Fruit fly (Drosophila melanogaster) whole organism, embryonic: ENCODE results near the gene baf.
A peak's percentile ranks its signal among the peaks of the same experiment; 100 is the strongest.

ENCODE experiments used
- Atf6 ChIP-seq: fragments of 200-800 bp; sonication (Bioruptor generic); IDR thresholded peaks from 2 replicates; pipeline ENCODE4 v1.3.6; 2022; ENCODE audit warnings: missing biosample characterization, missing genetic modification characterization
- CG10321 ChIP-seq: fragments of 200-800 bp; sonication (Bioruptor generic); IDR thresholded peaks from 2 replicates; pipeline ENCODE4 v1.3.6; 2022; ENCODE audit warnings: missing biosample characterization, missing genetic modification characterization
- CG10565 ChIP-seq: fragments of 200-800 bp; sonication (Bioruptor generic); optimal IDR thresholded peaks from 3 replicates; lab custom pipeline; 2016; ENCODE audit warnings: missing biosample characterization, mild to moderate bottlenecking, missing genetic modification characterization
- CG12236 ChIP-seq: fragments of 200-800 bp; sonication (Bioruptor generic); optimal IDR thresholded peaks from 2 replicates; lab custom pipeline; 2016; ENCODE audit warnings: missing biosample characterization, missing genetic modification characterization
- CG15601 ChIP-seq: fragments of 200-800 bp; sonication (Bioruptor generic); optimal IDR thresholded peaks from 3 replicates; lab custom pipeline; 2019; ENCODE audit warnings: missing biosample characterization, mild to moderate bottlenecking, missing genetic modification characterization, moderate library complexity
- CG17186 ChIP-seq: fragments of 200-800 bp; sonication (Bioruptor generic); optimal IDR thresholded peaks from 3 replicates; lab custom pipeline; 2017; ENCODE audit warnings: missing biosample characterization, missing genetic modification reagents, missing genetic modification characterization
- CG17385 ChIP-seq: fragments of 200-800 bp; sonication (Bioruptor generic); optimal IDR thresholded peaks from 3 replicates; lab custom pipeline; 2018; ENCODE audit warnings: missing biosample characterization, mild to moderate bottlenecking, missing genetic modification characterization
- CG17612 ChIP-seq: fragments of 200-800 bp; sonication (Bioruptor generic); IDR thresholded peaks from 2 replicates; pipeline ENCODE4 v1.3.6; 2022; ENCODE audit warnings: missing biosample characterization, missing genetic modification characterization
- CG17912 ChIP-seq: fragments of 200-800 bp; sonication (Bioruptor generic); optimal IDR thresholded peaks from 2 replicates; lab custom pipeline; 2018; ENCODE audit warnings: missing biosample characterization, mild to moderate bottlenecking, missing genetic modification characterization
- CG18262 ChIP-seq: fragments of 200-800 bp; optimal IDR thresholded peaks from 3 replicates; lab custom pipeline; 2019; ENCODE audit warnings: missing biosample characterization, mild to moderate bottlenecking, missing genetic modification characterization, moderate library complexity
- CG2116 ChIP-seq: fragments of 200-800 bp; sonication (Bioruptor generic); optimal IDR thresholded peaks from 3 replicates; lab custom pipeline; 2018; ENCODE audit warnings: missing biosample characterization, mild to moderate bottlenecking, missing genetic modification characterization
- CG30403 ChIP-seq: fragments of 200-800 bp; sonication (Bioruptor generic); optimal IDR thresholded peaks from 3 replicates; lab custom pipeline; 2016; ENCODE audit warnings: missing biosample characterization, missing genetic modification characterization
- CG33557 ChIP-seq: fragments of 200-800 bp; sonication (Bioruptor generic); optimal IDR thresholded peaks from 2 replicates; lab custom pipeline; 2019; ENCODE audit warnings: missing biosample characterization, mild to moderate bottlenecking, missing genetic modification characterization, moderate library complexity
- CG42726 ChIP-seq: fragments of 200-800 bp; sonication (Bioruptor generic); IDR thresholded peaks from 2 replicates; pipeline ENCODE4 v1.3.6; 2022; ENCODE audit warnings: missing biosample characterization, missing genetic modification characterization; ENCODE audit not compliant: partially characterized antibody
- CG4404 ChIP-seq: fragments of 200-800 bp; sonication (Bioruptor generic); IDR thresholded peaks from 2 replicates; pipeline ENCODE4 v1.3.6; 2022; ENCODE audit warnings: missing biosample characterization, missing genetic modification characterization
- CG5180 ChIP-seq: fragments of 200-800 bp; sonication (Bioruptor generic); optimal IDR thresholded peaks from 3 replicates; lab custom pipeline; 2017; ENCODE audit warnings: missing biosample characterization, missing genetic modification characterization, mild to moderate bottlenecking, moderate library complexity, missing genetic modification reagents
- CG8944 ChIP-seq: fragments of 200-800 bp; sonication (Bioruptor generic); optimal IDR thresholded peaks from 3 replicates; lab custom pipeline; 2016; ENCODE audit warnings: missing biosample characterization, missing genetic modification characterization
- D19A ChIP-seq: fragments of 200-800 bp; optimal IDR thresholded peaks from 3 replicates; lab custom pipeline; 2019; ENCODE audit warnings: missing biosample characterization, mild to moderate bottlenecking, missing genetic modification characterization, moderate library complexity
- Dek ChIP-seq: fragments of 200-800 bp; sonication (Bioruptor generic); optimal IDR thresholded peaks from 3 replicates; lab custom pipeline; 2019; ENCODE audit warnings: missing biosample characterization, mild to moderate bottlenecking, missing genetic modification characterization, moderate library complexity
- Dll ChIP-seq: fragments of 200-800 bp; sonication (Bioruptor generic); IDR thresholded peaks from 4 replicates; pipeline ENCODE4 v1.3.6; 2022; ENCODE audit warnings: missing biosample characterization, missing genetic modification characterization; ENCODE audit not compliant: partially characterized antibody
- Eip74EF ChIP-seq, 2 experiments: fragments of 200-800 bp in 1 of 2; fragments of >200 bp in 1 of 2; sonication (Bioruptor generic) in 1 of 2; optimal IDR thresholded peaks; 2 replicates each; lab custom pipeline; 2017 to 2019; ENCODE audit warnings: missing biosample characterization in 2 of 2, missing genetic modification characterization in 2 of 2, mild to moderate bottlenecking in 1 of 2, moderate library complexity in 1 of 2
- HLHmδ ChIP-seq: fragments of 200-800 bp; sonication (Bioruptor generic); optimal IDR thresholded peaks from 2 replicates; lab custom pipeline; 2018; ENCODE audit warnings: missing biosample characterization, mild to moderate bottlenecking, missing genetic modification characterization, moderate library complexity
- Hsf ChIP-seq: fragments of 200-800 bp; sonication (Bioruptor generic); optimal IDR thresholded peaks from 3 replicates; lab custom pipeline; 2016; ENCODE audit warnings: missing biosample characterization, missing genetic modification characterization
- MTF-1 ChIP-seq: fragments of 200-800 bp; sonication (Bioruptor generic); optimal IDR thresholded peaks from 2 replicates; lab custom pipeline; 2018; ENCODE audit warnings: missing biosample characterization, mild to moderate bottlenecking, missing genetic modification characterization, borderline replicate concordance
- NFAT ChIP-seq: fragments of 200-800 bp; sonication (Bioruptor generic); IDR thresholded peaks from 2 replicates; pipeline ENCODE4 v1.3.6; 2022; ENCODE audit warnings: missing biosample characterization, missing genetic modification characterization
- Oli ChIP-seq: fragments of 200-800 bp; sonication (Bioruptor generic); optimal IDR thresholded peaks from 2 replicates; lab custom pipeline; 2018; ENCODE audit warnings: missing biosample characterization, mild to moderate bottlenecking, missing genetic modification characterization, moderate library complexity
- Sin3A ChIP-seq: fragments of >200 bp; optimal IDR thresholded peaks from 2 replicates; lab custom pipeline; 2018
- YL-1 ChIP-seq: fragments of 200-800 bp; sonication (Bioruptor generic); optimal IDR thresholded peaks from 3 replicates; lab custom pipeline; 2017; ENCODE audit warnings: missing biosample characterization, mild to moderate bottlenecking, missing genetic modification characterization
- abd-A ChIP-seq: fragments of 200-800 bp; sonication (Bioruptor generic); optimal IDR thresholded peaks from 3 replicates; lab custom pipeline; 2019; ENCODE audit warnings: missing biosample characterization, mild to moderate bottlenecking, missing genetic modification characterization, moderate library complexity
- az2 ChIP-seq: fragments of 200-800 bp; sonication (Bioruptor generic); optimal IDR thresholded peaks from 3 replicates; lab custom pipeline; 2016; ENCODE audit warnings: missing biosample characterization, missing genetic modification characterization
- dan ChIP-seq: fragments of 200-800 bp; sonication (Bioruptor generic); IDR thresholded peaks from 2 replicates; pipeline ENCODE4 v1.3.6; 2022; ENCODE audit warnings: missing biosample characterization, missing genetic modification characterization
- danr ChIP-seq: fragments of 200-800 bp; sonication (Bioruptor generic); IDR thresholded peaks from 2 replicates; pipeline ENCODE4 v1.3.6; 2022; ENCODE audit warnings: missing biosample characterization, missing genetic modification characterization
- dmrt11E ChIP-seq: fragments of 200-800 bp; sonication (Bioruptor generic); optimal IDR thresholded peaks from 3 replicates; lab custom pipeline; 2018; ENCODE audit warnings: missing biosample characterization, mild to moderate bottlenecking, missing genetic modification characterization, moderate library complexity
- ewg ChIP-seq: fragments of 200-800 bp; sonication (Bioruptor generic); optimal IDR thresholded peaks from 3 replicates; lab custom pipeline; 2017; ENCODE audit warnings: mild to moderate bottlenecking, missing biosample characterization, missing genetic modification reagents, missing genetic modification characterization
- fu2 ChIP-seq: fragments of 200-800 bp; sonication (Bioruptor generic); optimal IDR thresholded peaks from 2 replicates; lab custom pipeline; 2016; ENCODE audit warnings: missing biosample characterization, missing genetic modification characterization
- ham ChIP-seq: fragments of 200-800 bp; sonication (Bioruptor generic); IDR thresholded peaks from 2 replicates; pipeline ENCODE4 v1.3.6; 2022; ENCODE audit warnings: missing biosample characterization, missing genetic modification characterization
- ken ChIP-seq: fragments of 200-800 bp; sonication (Bioruptor generic); IDR thresholded peaks from 3 replicates; pipeline ENCODE4 v1.3.6; 2022; ENCODE audit warnings: missing biosample characterization, missing genetic modification characterization
- klu ChIP-seq: fragments of 200-800 bp; sonication (Bioruptor generic); IDR thresholded peaks from 2 replicates; pipeline ENCODE4 v1.3.6; 2022; ENCODE audit warnings: missing biosample characterization, missing genetic modification characterization
- mam ChIP-seq: fragments of 200-800 bp; sonication (Bioruptor generic); optimal IDR thresholded peaks from 3 replicates; lab custom pipeline; 2016; ENCODE audit warnings: missing biosample characterization, missing genetic modification characterization
- pan ChIP-seq, 4 experiments: fragments of >200 bp in 3 of 4; fragments of 200-800 bp in 1 of 4; sonication (Bioruptor generic) in 1 of 4; optimal IDR thresholded peaks in 3 of 4; IDR thresholded peaks in 1 of 4; 2 replicates each; pipeline versions ENCODE4 v1.3.6 to Lab custom; 2017 to 2022; ENCODE audit warnings: missing biosample characterization in 2 of 4, missing genetic modification characterization in 2 of 4, mixed read lengths in 1 of 4
- prd ChIP-seq, 3 experiments: fragments of >200 bp in 2 of 3; fragments of 200-800 bp in 1 of 3; sonication (Bioruptor generic) in 1 of 3; optimal IDR thresholded peaks in 2 of 3; IDR thresholded peaks in 1 of 3; 2 replicates in 2 of 3; 3 replicates in 1 of 3; pipeline versions ENCODE4 v1.3.6 to Lab custom; 2017 to 2022; ENCODE audit warnings: missing biosample characterization in 1 of 3, missing genetic modification characterization in 1 of 3
- pum ChIP-seq: fragments of 200-800 bp; sonication (Bioruptor generic); optimal IDR thresholded peaks from 2 replicates; lab custom pipeline; 2016; ENCODE audit warnings: missing biosample characterization, missing genetic modification characterization
- so ChIP-seq: fragments of 200-800 bp; sonication (Bioruptor generic); IDR thresholded peaks from 3 replicates; pipeline ENCODE4 v1.3.6; 2022; ENCODE audit warnings: missing biosample characterization, missing genetic modification characterization
- ssp ChIP-seq: fragments of 200-800 bp; sonication (Bioruptor generic); IDR thresholded peaks from 2 replicates; pipeline ENCODE4 v1.3.6; 2022; ENCODE audit warnings: missing biosample characterization, missing genetic modification characterization
- tna ChIP-seq: fragments of 200-800 bp; sonication (Bioruptor generic); IDR thresholded peaks from 2 replicates; pipeline ENCODE4 v1.3.6; 2022; ENCODE audit warnings: missing biosample characterization, missing genetic modification characterization; ENCODE audit not compliant: partially characterized antibody

Gene baf

dm6 chr2L:7993984-7994854 is 35.0 kb upstream of the baf start, which contains the start of gene pes (continued):
- TF ChIP-seq CG5180 (GFP tag; lab: Kevin White, UChicago) (peak; percentile 80), Dll (peak; percentile 27; the same call in 1 of the 4 replicates), CG42726 (GFP tag; lab: Robert Waterston, UW) (peak; percentile 55), Atf6 (GFP tag; lab: Robert Waterston, UW) (peak; percentile 95), ssp (no peak), YL-1 (GFP tag; lab: Kevin White, UChicago) (no peak), prd (optimal IDR thresholded peaks at IDR 0.05; lab: Kevin White, UChicago) (no peak), prd (GFP tag; IDR thresholded peaks at IDR 0.05; lab: Robert Waterston, UW) (peak; percentile 97), MTF-1 (GFP tag; lab: Kevin White, UChicago) (peak; percentile 69), CG8944 (peak; percentile 3), Oli (tag; lab: Kevin White, UChicago) (peak; percentile 84), CG17186 (peak; percentile 58), fu2 (no peak), dmrt11E (tag; lab: Kevin White, UChicago) (peak; percentile 81), ken (GFP tag; lab: Robert Waterston, UW) (peak; percentile 51; the same call in 1 of the 3 replicates)

- TF ChIP-seq CG33557 (GFP tag; lab: Kevin White, UChicago) (no peak), klu (no peak), CG17186 (no peak), D19A (peak; percentile 18), so (GFP tag; lab: Robert Waterston, UW) (no peak), CG2116 (GFP tag; lab: Kevin White, UChicago) (no peak), Dek (no peak), CG30403 (no peak), CG4404 (GFP tag; lab: Robert Waterston, UW) (no peak), CG18262 (tag; lab: Kevin White, UChicago) (peak; percentile 63), ham (GFP tag; lab: Robert Waterston, UW) (no peak), CG10321 (GFP tag; lab: Robert Waterston, UW) (no peak), az2 (GFP tag; lab: Kevin White, UChicago) (no peak), CG10565 (GFP tag; lab: Kevin White, UChicago) (no peak), tna (GFP tag; lab: Robert Waterston, UW) (no peak), mam (GFP tag; lab: Kevin White, UChicago) (no peak), ewg (GFP tag; lab: Kevin White, UChicago) (no peak), CG17612 (GFP tag; lab: Robert Waterston, UW) (no peak), Hsf (GFP tag; lab: Kevin White, UChicago) (no peak), abd-A (tag; lab: Kevin White, UChicago) (no peak), NFAT (GFP tag; lab: Robert Waterston, UW) (no peak), CG17912 (GFP tag; lab: Kevin White, UChicago) (no peak), pum (GFP tag; lab: Kevin White, UChicago) (no peak), pan (optimal IDR thresholded peaks at IDR 0.05; lab: Kevin White, UChicago) (no peak), pan (GFP tag; optimal IDR thresholded peaks at IDR 0.05 in 1 of 2, IDR thresholded peaks at IDR 0.05 in 1 of 2) (peak in 1 of 2 experiments; percentile 51), dan (GFP tag; lab: Robert Waterston, UW) (no peak), Eip74EF (GFP tag; optimal IDR thresholded peaks at IDR 0.05; lab: Kevin White, UChicago) (no peak), CG12236 (no peak), HLHmδ (GFP tag; lab: Kevin White, UChicago) (no peak), Sin3A (no peak), danr (GFP tag; lab: Robert Waterston, UW) (no peak), CG15601 (tag; lab: Kevin White, UChicago) (peak; percentile 5), CG17385 (GFP tag; lab: Kevin White, UChicago) (no peak)
Measured at dm6 chr2L:7997290-7998079, 31.8 kb upstream of the baf start.
